Worm (Caenorhabditis elegans): ENCODE results near the gene W05H7.1.

Gene W05H7.1

DNA sequence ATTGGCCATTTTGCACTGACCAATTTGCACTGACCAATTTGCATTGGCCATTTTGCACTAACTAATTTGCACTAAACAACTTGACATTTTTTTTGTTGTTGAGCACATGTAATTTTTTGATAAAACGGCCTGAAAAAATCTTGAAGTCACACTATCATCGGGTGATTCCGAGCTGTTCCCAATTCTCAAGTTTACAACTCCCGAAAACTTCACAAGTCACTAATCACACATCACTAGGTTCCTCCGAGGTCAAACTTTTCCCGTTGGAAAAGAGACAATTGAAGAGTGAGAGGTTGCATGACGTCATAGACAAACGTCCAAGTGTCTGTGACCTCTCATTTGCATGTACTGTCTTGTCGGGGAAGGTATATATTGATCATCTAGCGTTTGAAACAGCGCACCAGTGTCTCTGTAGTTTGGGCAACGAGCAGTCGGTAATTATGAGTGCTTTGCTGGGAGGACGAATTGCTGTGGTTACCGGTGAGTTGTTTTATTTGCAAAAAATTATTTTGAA is 35.6 kb downstream of the W05H7.1 start, which contains the start of the genes D1005.10 and dhs-25:
TSS of gene D1005.10 (minus strand) at position 51 of the 514 bp plus-strand sequence.
TSS of gene dhs-25 (plus strand) at position 398 of the 514 bp plus-strand sequence.
- TF ChIP-seq lin-35 (GFP tag; optimal IDR thresholded peaks at IDR 0.05) (peak; percentile 36 to 81), ceh-90 (tag; optimal IDR thresholded peaks at IDR 0.05) (no peak), hlh-17 (GFP tag; optimal IDR thresholded peaks at IDR 0.05; ENCODE audit: borderline replicate concordance) (no peak), tlp-1 (tag; optimal IDR thresholded peaks at IDR 0.05) (no peak), nhr-77 (tag; optimal IDR thresholded peaks at IDR 0.05) (peak; percentile 89), ceh-63 (GFP tag; optimal IDR thresholded peaks at IDR 0.05) (no peak), fkh-4 (tag; optimal IDR thresholded peaks at IDR 0.05; ENCODE audit: borderline replicate concordance) (no peak), aly-2 (tag; optimal IDR thresholded peaks at IDR 0.05) (no peak), F16B12.6 (tag; optimal IDR thresholded peaks at IDR 0.05) (no peak), pag-3 (tag; optimal IDR thresholded peaks at IDR 0.05; ENCODE audit: borderline replicate concordance, insufficient read depth) (no peak), xbp-1 (tag; optimal IDR thresholded peaks at IDR 0.05) (peak; percentile 77), lsy-2 (tag; optimal IDR thresholded peaks at IDR 0.05) (peak; percentile 71 to 77), jun-1 (tag; optimal IDR thresholded peaks at IDR 0.05) (peak; percentile 61), lin-39 (tag; optimal IDR thresholded peaks at IDR 0.05) (peak; percentile 33), nhr-85 (tag) (peak; percentile 95), dpl-1 (GFP tag; optimal IDR thresholded peaks at IDR 0.05) (peak in 2 of 3 experiments; percentile 26 to 51), sox-4 (tag; optimal IDR thresholded peaks at IDR 0.05) (no peak), ceh-82 (tag; optimal IDR thresholded peaks at IDR 0.05) (peak; percentile 37 to 66 (median 50)), mef-2 (tag; optimal IDR thresholded peaks at IDR 0.05) (no peak), sup-37 (GFP tag; optimal IDR thresholded peaks at IDR 0.05) (no peak), nhr-11 (tag; optimal IDR thresholded peaks at IDR 0.05) (peak; percentile 44), skn-1 (tag; optimal IDR thresholded peaks at IDR 0.05) (peak; percentile 80), lin-15B (tag; optimal IDR thresholded peaks at IDR 0.05) (no peak), hpl-2 (GFP tag; optimal IDR thresholded peaks at IDR 0.05) (no peak), ztf-11 (tag; optimal IDR thresholded peaks at IDR 0.05) (no peak), unc-98 (GFP tag; IDR thresholded peaks at IDR 0.05) (no peak), nhr-20 (tag; optimal IDR thresholded peaks at IDR 0.05) (peak; percentile 96), C16A3.4 (tag; optimal IDR thresholded peaks at IDR 0.05) (peak; percentile 67), nhr-47 (tag; optimal IDR thresholded peaks at IDR 0.05) (peak; percentile 74), lir-3 (tag; optimal IDR thresholded peaks at IDR 0.05; ENCODE audit: poor library complexity) (no peak), rnt-1 (tag; optimal IDR thresholded peaks at IDR 0.05) (peak; percentile 83), pqm-1 (tag; optimal IDR thresholded peaks at IDR 0.05) (no peak), nhr-19 (GFP tag; conservative IDR thresholded peaks at IDR 0.05) (peak; percentile 85), nhr-84 (tag; optimal IDR thresholded peaks at IDR 0.05) (no peak), nhr-71 (tag; optimal IDR thresholded peaks at IDR 0.05) (peak; percentile 95), snu-23 (GFP tag; optimal IDR thresholded peaks at IDR 0.05) (peak; percentile 92), fkh-8 (tag; optimal IDR thresholded peaks at IDR 0.05) (no peak), ama-1 (optimal IDR thresholded peaks at IDR 0.05) (peak; percentile 48), lin-13 (GFP tag; optimal IDR thresholded peaks at IDR 0.05) (no peak), nhr-237 (tag; optimal IDR thresholded peaks at IDR 0.05) (no peak), unc-86 (tag; optimal IDR thresholded peaks at IDR 0.05) (no peak), unc-62 (GFP tag; optimal IDR thresholded peaks at IDR 0.05) (no peak), hlh-4 (tag; optimal IDR thresholded peaks at IDR 0.05) (no peak), snpc-4 (tag; optimal IDR thresholded peaks at IDR 0.05) (peak; percentile 56), efl-3 (GFP tag; optimal IDR thresholded peaks at IDR 0.05) (no peak), ets-5 (GFP tag; IDR thresholded peaks at IDR 0.05) (no peak), unc-30 (tag; optimal IDR thresholded peaks at IDR 0.05) (no peak), grh-1 (GFP tag; IDR thresholded peaks at IDR 0.05) (peak; percentile 56), nhr-12 (tag; optimal IDR thresholded peaks at IDR 0.05) (no peak), elt-3 (tag; optimal IDR thresholded peaks at IDR 0.05) (peak in 2 of 6 experiments; percentile 67 to 82), pax-3 (tag; optimal IDR thresholded peaks at IDR 0.05) (no peak), C04F5.9 (tag; optimal IDR thresholded peaks at IDR 0.05) (no peak), unc-130 (tag; optimal IDR thresholded peaks at IDR 0.05) (peak; percentile 68)

All from whole organism, L1 larva.